Worm (Caenorhabditis elegans) whole organism, young adult: ENCODE measurements around the gene srj-22.

Experiments
- C17E4.6 ChIP-seq: fragments of 200-800 bp; sonication (Bioruptor generic); IDR thresholded peaks from 2 replicates; pipeline ENCODE4 v1.3.6; 2022; ENCODE audit warnings: missing genetic modification reagents, missing genetic modification characterization, missing compliant biosample characterization
- D2030.7 ChIP-seq: fragments of 200-800 bp; sonication (Bioruptor generic); IDR thresholded peaks from 2 replicates; pipeline ENCODE4 v1.3.6; 2022; ENCODE audit warnings: missing genetic modification reagents, missing genetic modification characterization, missing compliant biosample characterization
- F10E7.11 ChIP-seq: sonication (generic microtip); optimal IDR thresholded peaks from 2 replicates; lab custom pipeline; 2017; ENCODE audit warnings: mild to moderate bottlenecking, missing genetic modification characterization, moderate library complexity, missing compliant biosample characterization
- F33H1.4 ChIP-seq: fragments of 200-800 bp; sonication (Bioruptor generic); IDR thresholded peaks from 2 replicates; pipeline ENCODE4 v1.3.6; 2022; ENCODE audit warnings: missing genetic modification reagents, missing genetic modification characterization, missing compliant biosample characterization
- F39B2.1 ChIP-seq: fragments of 200-800 bp; sonication (Bioruptor generic); IDR thresholded peaks from 2 replicates; pipeline ENCODE4 v1.3.6; 2022; ENCODE audit warnings: missing genetic modification reagents, missing genetic modification characterization, missing compliant biosample characterization
- F57A8.1 ChIP-seq: fragments of 200-800 bp; sonication (Bioruptor generic); optimal IDR thresholded peaks from 2 replicates; lab custom pipeline; 2018; ENCODE audit warnings: mild to moderate bottlenecking, missing genetic modification characterization, moderate library complexity, missing compliant biosample characterization
- K11D2.4 ChIP-seq: fragments of 200-800 bp; sonication (Bioruptor generic); IDR thresholded peaks from 2 replicates; pipeline ENCODE4 v1.3.6; 2022; ENCODE audit warnings: missing genetic modification reagents, missing genetic modification characterization, missing compliant biosample characterization
- T07F8.4 ChIP-seq: sonication (generic microtip); optimal IDR thresholded peaks from 2 replicates; lab custom pipeline; 2016; ENCODE audit warnings: mild to moderate bottlenecking, missing genetic modification characterization, moderate library complexity, missing compliant biosample characterization
- T26A5.8 ChIP-seq: sonication (generic microtip); optimal IDR thresholded peaks from 2 replicates; lab custom pipeline; 2016; ENCODE audit warnings: missing genetic modification characterization, missing compliant biosample characterization
- Y56A3A.18 ChIP-seq: fragments of 200-800 bp; sonication (Bioruptor generic); IDR thresholded peaks from 2 replicates; pipeline ENCODE4 v1.3.6; 2022; ENCODE audit warnings: missing genetic modification reagents, missing genetic modification characterization, missing compliant biosample characterization
- aptf-3 ChIP-seq: fragments of 200-800 bp; sonication (Bioruptor generic); IDR thresholded peaks from 2 replicates; pipeline ENCODE4 v1.3.6; 2022; ENCODE audit warnings: missing genetic modification characterization, missing compliant biosample characterization
- athp-1 ChIP-seq: sonication (generic microtip); optimal IDR thresholded peaks from 2 replicates; lab custom pipeline; 2017; ENCODE audit warnings: mild to moderate bottlenecking, missing genetic modification characterization, missing compliant biosample characterization
- attf-3 ChIP-seq: fragments of 200-800 bp; sonication (Bioruptor generic); conservative IDR thresholded peaks from 2 replicates; pipeline ENCODE4 v1.3.6; 2022; ENCODE audit warnings: missing genetic modification reagents, missing genetic modification characterization, missing compliant biosample characterization
- attf-5 ChIP-seq: fragments of 200-800 bp; sonication (Bioruptor generic); optimal IDR thresholded peaks from 2 replicates; lab custom pipeline; 2018; ENCODE audit warnings: mild to moderate bottlenecking, missing genetic modification characterization, missing compliant biosample characterization
- bed-1 ChIP-seq: fragments of 200-800 bp; sonication (Bioruptor generic); IDR thresholded peaks from 2 replicates; pipeline ENCODE4 v1.3.6; 2022; ENCODE audit warnings: missing genetic modification reagents, missing genetic modification characterization, missing compliant biosample characterization
- bed-2 ChIP-seq: fragments of 200-800 bp; sonication (Bioruptor generic); IDR thresholded peaks from 2 replicates; pipeline ENCODE4 v1.3.6; 2022; ENCODE audit warnings: missing genetic modification reagents, missing genetic modification characterization, missing compliant biosample characterization
- cebp-2 ChIP-seq: fragments of 200-800 bp; sonication (Bioruptor generic); IDR thresholded peaks from 2 replicates; pipeline ENCODE4 v1.3.6; 2022; ENCODE audit warnings: missing genetic modification characterization, missing compliant biosample characterization
- egl-18 ChIP-seq: fragments of 200-800 bp; sonication (Bioruptor generic); IDR thresholded peaks from 2 replicates; pipeline ENCODE4 v1.3.6; 2022; ENCODE audit warnings: missing genetic modification reagents, missing genetic modification characterization, missing compliant biosample characterization
- egl-44 ChIP-seq: fragments of 200-800 bp; sonication (Bioruptor generic); IDR thresholded peaks from 2 replicates; pipeline ENCODE4 v1.3.6; 2022; ENCODE audit warnings: missing genetic modification reagents, missing genetic modification characterization, missing compliant biosample characterization
- egrh-3 ChIP-seq: fragments of 200-800 bp; sonication (Bioruptor generic); IDR thresholded peaks from 2 replicates; pipeline ENCODE4 v1.3.6; 2022; ENCODE audit warnings: missing genetic modification reagents, missing genetic modification characterization, missing compliant biosample characterization
- ekl-4 ChIP-seq: fragments of 200-800 bp; sonication (Bioruptor generic); IDR thresholded peaks from 2 replicates; pipeline ENCODE4 v1.3.6; 2022; ENCODE audit warnings: missing genetic modification reagents, missing genetic modification characterization, missing compliant biosample characterization
- ets-4 ChIP-seq: fragments of 200-800 bp; sonication (Bioruptor generic); optimal IDR thresholded peaks from 2 replicates; lab custom pipeline; 2018; ENCODE audit warnings: mild to moderate bottlenecking, missing genetic modification characterization, missing compliant biosample characterization
- fkh-3 ChIP-seq: sonication (generic microtip); optimal IDR thresholded peaks from 2 replicates; lab custom pipeline; 2016; ENCODE audit warnings: mild to moderate bottlenecking, missing genetic modification characterization, missing compliant biosample characterization
- gei-17 ChIP-seq: fragments of 200-800 bp; sonication (Bioruptor generic); optimal IDR thresholded peaks from 2 replicates; lab custom pipeline; 2018; ENCODE audit warnings: mild to moderate bottlenecking, missing genetic modification characterization, missing compliant biosample characterization
- lag-1 ChIP-seq: fragments of 200-800 bp; sonication (Bioruptor generic); IDR thresholded peaks from 2 replicates; pipeline ENCODE4 v1.3.6; 2022; ENCODE audit warnings: missing genetic modification reagents, missing genetic modification characterization, missing compliant biosample characterization
- let-526 ChIP-seq: fragments of 200-800 bp; sonication (Bioruptor generic); IDR thresholded peaks from 2 replicates; pipeline ENCODE4 v1.3.6; 2022; ENCODE audit warnings: missing genetic modification reagents, missing genetic modification characterization, missing compliant biosample characterization
- lin-54 ChIP-seq: fragments of 200-800 bp; sonication (Bioruptor generic); optimal IDR thresholded peaks from 2 replicates; lab custom pipeline; 2018; ENCODE audit warnings: mild to moderate bottlenecking, missing genetic modification characterization, missing compliant biosample characterization
- madf-6 ChIP-seq: fragments of 200-800 bp; sonication (Bioruptor generic); IDR thresholded peaks from 2 replicates; pipeline ENCODE4 v1.3.6; 2022; ENCODE audit warnings: missing genetic modification reagents, missing genetic modification characterization, missing compliant biosample characterization
- nfya-1 ChIP-seq: sonication (generic microtip); optimal IDR thresholded peaks from 2 replicates; lab custom pipeline; 2017; ENCODE audit warnings: antibody characterized with exemption, missing compliant biosample characterization, missing genetic modification characterization, borderline replicate concordance; ENCODE audit not compliant: insufficient read depth
- nhr-80 ChIP-seq: sonication (generic microtip); optimal IDR thresholded peaks from 2 replicates; lab custom pipeline; 2016; ENCODE audit warnings: missing genetic modification characterization, missing compliant biosample characterization
- repo-1 ChIP-seq: sonication (generic microtip); optimal IDR thresholded peaks from 2 replicates; lab custom pipeline; 2017; ENCODE audit warnings: mild to moderate bottlenecking, missing genetic modification characterization, missing compliant biosample characterization
- snpc-1.1 ChIP-seq: sonication (generic microtip); optimal IDR thresholded peaks from 2 replicates; lab custom pipeline; 2017; ENCODE audit warnings: missing genetic modification characterization, mild to moderate bottlenecking, missing compliant biosample characterization, antibody characterized with exemption, moderate library complexity, missing genotype, missing genetic modification reagents; ENCODE audit not compliant: insufficient read depth
- snpc-3.4 ChIP-seq: sonication (generic microtip); optimal IDR thresholded peaks from 2 replicates; lab custom pipeline; 2017; ENCODE audit warnings: missing genetic modification characterization, mild to moderate bottlenecking, missing compliant biosample characterization, antibody characterized with exemption, moderate library complexity, missing genotype, missing genetic modification reagents
- snpc-4 ChIP-seq, 5 experiments: fragments of 150-350 bp in 1 of 5; sonication (generic microtip) in 4 of 5; optimal IDR thresholded peaks; 2 replicates each; lab custom pipeline; 2014 to 2018; ENCODE audit warnings: missing genetic modification characterization in 5 of 5, missing biosample characterization in 3 of 5, antibody characterized with exemption in 2 of 5, mild to moderate bottlenecking in 2 of 5, missing compliant biosample characterization in 2 of 5, missing genotype in 2 of 5, moderate library complexity in 2 of 5, missing genetic modification reagents in 1 of 5
- somi-1 ChIP-seq: fragments of 200-800 bp; sonication (Bioruptor generic); optimal IDR thresholded peaks from 2 replicates; lab custom pipeline; 2018; ENCODE audit warnings: mild to moderate bottlenecking, missing genetic modification characterization, missing compliant biosample characterization
- unc-130 ChIP-seq: sonication (generic microtip); optimal IDR thresholded peaks from 2 replicates; lab custom pipeline; 2016; ENCODE audit warnings: missing genetic modification reagents, missing genetic modification characterization, missing compliant biosample characterization
- zim-3 ChIP-seq: sonication (generic microtip); optimal IDR thresholded peaks from 2 replicates; lab custom pipeline; 2017; ENCODE audit warnings: mild to moderate bottlenecking, missing genetic modification characterization, moderate library complexity, missing compliant biosample characterization
- ztf-18 ChIP-seq: sonication (generic microtip); optimal IDR thresholded peaks from 2 replicates; lab custom pipeline; 2016; ENCODE audit warnings: missing genotype, mild to moderate bottlenecking, missing genetic modification characterization, missing compliant biosample characterization
- ztf-22 ChIP-seq: fragments of 200-800 bp; sonication (Bioruptor generic); optimal IDR thresholded peaks from 2 replicates; lab custom pipeline; 2018; ENCODE audit warnings: mild to moderate bottlenecking, missing genetic modification characterization, moderate library complexity, missing compliant biosample characterization

Gene srj-22

DNA sequence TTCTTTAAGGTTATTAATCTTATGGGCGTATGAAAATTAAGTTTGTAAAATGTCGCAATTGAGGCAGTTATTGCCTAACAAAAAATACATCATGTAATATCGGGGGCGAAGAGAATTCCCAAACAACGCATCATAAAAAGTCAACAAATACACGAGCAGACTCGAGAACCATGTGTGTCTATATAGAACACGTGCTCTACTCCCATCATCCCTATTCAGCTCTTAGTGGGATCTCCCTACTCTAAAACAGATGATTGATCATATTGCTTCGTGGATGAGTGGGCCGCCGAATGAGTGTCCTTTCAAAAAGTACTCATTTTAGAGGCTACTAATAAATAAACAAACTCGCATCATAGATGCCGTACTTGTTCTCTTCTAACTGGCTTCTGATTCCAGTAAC is 19.1 kb downstream of the srj-22 start:
- no peak for TF ChIP-seq ets-4 (GFP tag; lab: Kevin White, UChicago)
- no peak for TF ChIP-seq F57A8.1 (GFP tag; lab: Kevin White, UChicago)
- no peak for TF ChIP-seq Y56A3A.18 (GFP tag; lab: Robert Waterston, UW)
- no peak for TF ChIP-seq ekl-4 (GFP tag; lab: Robert Waterston, UW)
- TF ChIP-seq nfya-1 (tag; lab: Kevin White, UChicago), result no peak
- no peak for TF ChIP-seq ztf-22 (GFP tag; lab: Kevin White, UChicago)
- no peak for TF ChIP-seq attf-3
- TF ChIP-seq nhr-80 (tag; lab: Kevin White, UChicago), result no peak
- TF ChIP-seq athp-1, result no peak
- no peak for TF ChIP-seq T07F8.4 (tag; lab: Kevin White, UChicago)
- no peak for TF ChIP-seq gei-17 (GFP tag; lab: Kevin White, UChicago)
- no peak for TF ChIP-seq D2030.7 (GFP tag; lab: Robert Waterston, UW)
- TF ChIP-seq aptf-3 (GFP tag; lab: Robert Waterston, UW), result no peak
- TF ChIP-seq bed-1 (GFP tag; lab: Robert Waterston, UW), result no peak
- no peak for TF ChIP-seq let-526
- TF ChIP-seq snpc-1.1 (tag; lab: Kevin White, UChicago), result no peak
- TF ChIP-seq, all 124 proteins: peak for 0

DNA sequence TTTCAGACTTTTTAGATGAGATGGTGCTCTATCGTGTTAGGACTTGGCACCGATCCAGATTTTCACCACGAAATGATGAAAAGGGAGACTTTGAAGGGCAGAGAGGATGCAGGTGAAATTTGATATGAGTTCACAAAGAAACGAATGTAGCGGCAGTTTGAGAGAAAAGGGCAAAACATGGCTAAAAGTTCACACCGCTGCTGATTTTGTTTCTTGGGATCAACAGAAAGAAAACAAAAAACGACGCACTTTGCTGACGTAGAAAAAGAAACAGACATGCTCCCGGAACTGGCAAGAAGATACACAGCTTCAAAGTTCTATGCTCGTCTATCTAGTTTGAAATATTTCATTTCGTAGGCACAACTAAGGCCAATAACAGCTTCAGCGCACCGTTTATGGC is 20.0 kb downstream of the srj-22 start:
- TF ChIP-seq T26A5.8 (tag; lab: Kevin White, UChicago) (no peak), ztf-18 (tag; lab: Kevin White, UChicago) (no peak), C17E4.6 (no peak), egl-44 (GFP tag; lab: Robert Waterston, UW) (no peak), ets-4 (GFP tag; lab: Kevin White, UChicago) (no peak), madf-6 (GFP tag; lab: Robert Waterston, UW) (no peak), zim-3 (tag; lab: Kevin White, UChicago) (no peak), attf-3 (no peak), lag-1 (GFP tag; lab: Robert Waterston, UW) (no peak), cebp-2 (no peak), attf-5 (GFP tag; lab: Kevin White, UChicago) (no peak), repo-1 (no peak), fkh-3 (no peak)

DNA sequence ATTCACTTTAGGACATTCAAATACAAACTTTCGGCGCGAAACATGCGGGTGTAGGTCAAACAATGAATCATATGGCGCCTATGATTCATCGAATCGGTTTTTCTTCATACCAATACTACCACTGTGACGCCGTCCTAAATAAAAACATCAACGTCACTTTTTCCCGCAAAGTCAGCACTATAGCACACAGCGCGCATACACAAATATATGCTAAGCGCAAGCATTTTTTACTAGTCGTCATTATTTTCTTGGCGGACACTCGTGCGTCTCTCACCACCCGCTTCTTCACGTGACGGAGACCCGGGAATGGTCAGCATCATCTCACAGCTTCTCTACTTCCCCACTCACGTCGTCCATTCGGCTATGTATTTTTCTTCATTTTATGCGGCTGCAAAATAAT is 20.4 kb downstream of the srj-22 start:
- TF ChIP-seq K11D2.4 (GFP tag; lab: Robert Waterston, UW), result no peak
- no peak for TF ChIP-seq snpc-4 (GFP tag; optimal IDR thresholded peaks at IDR 0.05; lab: Kevin White, UChicago)
- TF ChIP-seq snpc-4 (tag; optimal IDR thresholded peaks at IDR 0.05; lab: Kevin White, UChicago), result no peak
- TF ChIP-seq F10E7.11 (tag; lab: Kevin White, UChicago), result no peak
- no peak for TF ChIP-seq T26A5.8 (tag; lab: Kevin White, UChicago)
- no peak for TF ChIP-seq aptf-3 (GFP tag; lab: Robert Waterston, UW)
- TF ChIP-seq unc-130, result no peak
- TF ChIP-seq somi-1 (GFP tag; lab: Kevin White, UChicago), result no peak
- no peak for TF ChIP-seq snpc-3.4
- TF ChIP-seq lin-54 (GFP tag; lab: Kevin White, UChicago), result no peak
- no peak for TF ChIP-seq egl-18
- no peak for TF ChIP-seq F33H1.4
- TF ChIP-seq bed-2 (GFP tag; lab: Robert Waterston, UW), result no peak
- TF ChIP-seq F39B2.1 (GFP tag; lab: Robert Waterston, UW), result no peak
- no peak for TF ChIP-seq egrh-3
- no peak for TF ChIP-seq madf-6 (GFP tag; lab: Robert Waterston, UW)
